Fruit fly (Drosophila melanogaster) S2 (cell line): ENCODE measurements around the gene CG9992.

ENCODE experiments used
- CG8478 ChIP-seq: fragments of >200 bp; optimal IDR thresholded peaks from 2 replicates; lab custom pipeline; 2018
- CTCF ChIP-seq, 2 experiments: fragments of >200 bp; optimal IDR thresholded peaks; 2 replicates each; lab custom pipeline; 2018

Gene CG9992

DNA sequence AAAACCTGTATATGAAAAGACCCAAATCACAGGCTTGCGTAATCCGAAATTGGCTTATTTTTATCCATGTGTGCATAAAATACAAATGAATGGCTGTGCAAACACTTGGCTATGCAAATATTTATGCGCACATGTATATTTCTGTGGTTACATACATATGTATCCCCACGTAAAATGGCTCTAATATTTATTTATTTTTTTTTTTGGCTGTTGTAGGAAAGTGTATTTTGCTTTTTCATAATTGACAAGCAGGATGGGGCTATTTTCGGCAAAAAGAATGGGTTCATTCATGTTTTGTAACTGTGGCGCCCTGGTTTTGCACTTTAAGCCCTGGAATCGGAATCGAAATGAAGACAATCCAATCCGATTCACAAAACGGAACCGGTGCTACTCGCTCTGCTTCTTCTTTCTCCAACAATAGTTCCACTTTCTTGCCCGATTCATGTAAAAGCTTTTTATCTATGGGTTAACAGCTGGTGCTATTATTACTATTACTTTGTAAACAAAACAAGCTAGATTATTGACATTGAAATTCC, 49.5 kb downstream of the CG9992 start:
- TF ChIP-seq CTCF (optimal IDR thresholded peaks at IDR 0.05; lab: Kevin White, UChicago) (no peak), CG8478 (lab: Kevin White, UChicago) (no peak)

DNA sequence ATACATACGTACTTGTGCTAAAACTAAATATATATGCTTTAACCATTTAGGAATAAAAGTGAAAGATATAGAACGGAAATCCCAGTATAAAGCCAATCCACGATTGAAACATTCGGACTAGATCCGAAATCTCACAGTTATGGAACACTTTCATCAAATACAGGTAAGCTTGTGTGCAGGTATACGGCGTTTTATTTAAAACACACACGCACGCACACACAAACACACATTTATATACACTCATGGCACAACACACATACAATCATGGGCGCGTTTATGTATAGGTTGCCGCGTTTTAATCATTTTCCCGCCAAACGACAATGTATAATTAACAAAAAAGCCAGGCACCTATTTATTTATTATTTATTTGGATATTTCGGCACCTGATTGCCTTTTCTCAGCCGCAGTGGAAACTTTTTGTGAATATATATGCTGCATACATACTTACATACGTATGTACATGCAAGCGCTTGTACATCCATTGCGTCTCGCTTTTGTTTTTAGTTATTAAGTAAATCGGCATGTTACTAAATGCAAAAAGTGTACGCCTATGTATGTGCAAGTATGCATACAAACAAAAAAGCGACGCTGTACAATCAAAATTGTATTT, 50.4 kb downstream of the CG9992 start:
- TF ChIP-seq CG8478 (lab: Kevin White, UChicago) (no peak), CTCF (optimal IDR thresholded peaks at IDR 0.05; lab: Kevin White, UChicago) (no peak)

DNA sequence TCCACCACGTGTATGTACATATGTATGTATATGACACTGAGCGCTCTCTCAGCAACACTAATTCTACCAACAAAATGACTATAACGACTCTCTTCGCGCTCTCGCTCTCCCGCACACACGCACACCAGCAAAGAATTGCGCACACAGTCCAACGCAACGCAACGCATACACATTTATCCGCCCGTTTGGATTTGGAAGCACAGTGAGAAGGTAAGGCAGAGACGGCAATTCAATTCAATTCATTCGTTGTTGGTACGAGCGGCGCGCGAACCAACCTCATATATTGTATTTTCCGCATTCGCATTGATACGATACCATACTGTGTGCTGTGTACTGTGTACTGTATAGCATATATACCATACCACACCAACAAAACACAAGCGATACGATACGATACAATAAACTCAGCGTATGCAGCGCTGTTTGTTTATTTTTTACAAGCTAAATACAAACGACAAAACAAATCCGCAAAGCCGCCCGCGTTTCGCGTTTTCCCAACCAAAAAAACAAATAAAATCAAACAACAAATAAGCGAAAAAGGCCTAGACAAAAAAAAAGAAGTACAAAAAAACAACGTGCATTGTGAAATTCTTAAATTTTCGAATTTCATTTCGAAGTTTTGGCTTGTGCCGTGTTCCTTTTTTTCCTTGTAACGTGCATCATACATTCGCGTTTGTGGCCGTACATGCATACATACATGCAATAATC, 51.1 kb downstream of the CG9992 start, which contains the start of the genes CG9921 and Dsp1:
TSS of gene CG9921 (minus strand) at position 167 of the 708 bp plus-strand sequence.
TSS of gene Dsp1 (plus strand) at position 179 of the 708 bp plus-strand sequence.
- TF ChIP-seq CTCF (optimal IDR thresholded peaks at IDR 0.05; lab: Kevin White, UChicago) (no peak), CG8478 (lab: Kevin White, UChicago) (no peak)

DNA sequence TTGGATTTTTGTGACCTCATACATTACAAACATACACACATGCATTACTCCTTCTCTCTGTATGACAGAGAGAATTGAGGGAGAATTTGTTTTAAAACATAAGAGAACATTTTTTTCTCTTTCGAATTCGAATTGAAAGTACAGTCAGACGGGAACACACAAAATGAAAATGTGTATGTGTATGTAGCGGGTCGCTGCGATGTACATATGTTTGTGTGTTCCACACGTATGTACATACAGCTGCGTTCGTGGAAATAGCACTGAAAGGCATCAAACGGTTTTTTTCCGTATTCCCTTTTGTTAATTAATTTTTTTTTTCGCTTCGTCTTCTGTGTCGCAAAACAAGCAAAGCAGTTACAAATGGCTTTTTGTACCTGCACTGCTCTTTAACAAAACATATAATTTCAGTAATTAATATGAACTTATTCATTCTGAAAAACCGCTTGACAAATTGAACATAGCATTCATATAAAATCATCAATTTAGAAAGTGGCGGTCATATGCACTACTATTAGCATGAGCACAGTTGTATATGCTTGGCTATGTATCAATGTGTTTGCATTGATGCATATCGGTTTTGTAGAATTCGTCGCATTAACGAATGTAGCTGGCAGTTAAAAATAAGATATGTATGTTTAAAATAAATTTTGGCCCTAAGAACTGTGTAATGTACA, 52.0 kb downstream of the CG9992 start:
- no peak for TF ChIP-seq CTCF (optimal IDR thresholded peaks at IDR 0.05; lab: Kevin White, UChicago)
- no peak for TF ChIP-seq CG8478 (lab: Kevin White, UChicago)
